Fruit fly (Drosophila melanogaster) whole organism, embryonic: ENCODE data around the gene flfl.

ENCODE experiments used
- CG15269 ChIP-seq: fragments of 200-800 bp; sonication (Bioruptor generic); optimal IDR thresholded peaks from 2 replicates; lab custom pipeline; 2018; ENCODE audit warnings: missing biosample characterization, mild to moderate bottlenecking, missing genetic modification characterization, moderate library complexity
- CG33557 ChIP-seq: fragments of 200-800 bp; sonication (Bioruptor generic); optimal IDR thresholded peaks from 2 replicates; lab custom pipeline; 2019; ENCODE audit warnings: missing biosample characterization, mild to moderate bottlenecking, missing genetic modification characterization, moderate library complexity
- CG7786 ChIP-seq: fragments of 200-800 bp; sonication (Bioruptor generic); optimal IDR thresholded peaks from 2 replicates; lab custom pipeline; 2016; ENCODE audit warnings: missing biosample characterization, missing genetic modification characterization
- Hmx ChIP-seq: fragments of 200-800 bp; sonication (Bioruptor generic); optimal IDR thresholded peaks from 2 replicates; lab custom pipeline; 2016; ENCODE audit warnings: missing biosample characterization, missing genetic modification characterization

DNA sequence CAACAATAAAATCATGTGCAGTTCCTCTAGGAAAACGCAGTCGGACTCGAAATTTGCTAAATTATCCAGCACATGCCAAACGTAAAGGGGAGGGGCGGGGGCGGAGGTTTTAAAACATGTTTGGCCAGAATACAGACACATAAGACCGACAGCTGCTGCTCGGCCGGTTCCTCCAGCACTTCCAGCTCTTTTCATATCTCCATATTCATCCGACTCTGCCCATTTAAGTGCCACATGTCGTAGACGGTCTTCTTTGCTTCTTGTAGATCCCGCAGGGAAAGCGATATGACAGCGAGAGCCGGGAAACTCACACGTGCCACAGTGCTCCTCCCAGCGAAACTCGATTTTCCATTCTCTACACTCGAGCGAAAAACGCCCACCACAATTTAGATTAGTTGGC, 35.3 kb downstream of the flfl start:
- no peak for TF ChIP-seq CG7786 (GFP tag; lab: Kevin White, UChicago)
- no peak for TF ChIP-seq CG15269 (tag; lab: Kevin White, UChicago)
- no peak for TF ChIP-seq CG33557 (GFP tag; lab: Kevin White, UChicago)
- no peak for TF ChIP-seq Hmx (GFP tag; lab: Kevin White, UChicago)
